Worm (Caenorhabditis elegans): ENCODE results near the gene C44C10.11.

DNA sequence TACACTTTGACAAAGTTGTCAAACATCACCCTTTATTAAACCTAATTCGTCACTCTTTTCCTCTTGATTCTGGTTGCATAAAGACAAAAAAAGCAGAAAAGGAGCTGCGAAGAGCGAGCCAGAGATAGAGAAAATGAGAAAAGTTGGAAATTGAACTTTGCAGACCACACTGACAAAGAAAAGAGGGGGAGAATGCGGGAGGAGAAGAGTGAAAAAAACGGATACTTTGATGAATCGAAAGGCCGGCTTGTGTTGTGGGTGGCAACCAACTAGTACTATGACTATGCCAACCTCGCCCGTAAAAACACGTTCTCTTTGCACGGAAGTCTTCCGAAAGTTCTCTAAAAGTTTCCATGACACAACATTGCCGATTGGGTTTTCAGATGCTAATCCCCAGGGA lies 15.5 kb upstream of the C44C10.11 start:
- no peak for TF ChIP-seq lin-35 (GFP tag; optimal IDR thresholded peaks at IDR 0.05)
- no peak for TF ChIP-seq tlf-1 (GFP tag; optimal IDR thresholded peaks at IDR 0.05)
- TF ChIP-seq T07F8.4 (tag; optimal IDR thresholded peaks at IDR 0.05) = no peak
- TF ChIP-seq cebp-2 (GFP tag; IDR thresholded peaks at IDR 0.05) = no peak

Measured in whole organism, young adult.